Fruit fly (Drosophila melanogaster): ENCODE data around the gene CG5274.

CG5274 gene

DNA sequence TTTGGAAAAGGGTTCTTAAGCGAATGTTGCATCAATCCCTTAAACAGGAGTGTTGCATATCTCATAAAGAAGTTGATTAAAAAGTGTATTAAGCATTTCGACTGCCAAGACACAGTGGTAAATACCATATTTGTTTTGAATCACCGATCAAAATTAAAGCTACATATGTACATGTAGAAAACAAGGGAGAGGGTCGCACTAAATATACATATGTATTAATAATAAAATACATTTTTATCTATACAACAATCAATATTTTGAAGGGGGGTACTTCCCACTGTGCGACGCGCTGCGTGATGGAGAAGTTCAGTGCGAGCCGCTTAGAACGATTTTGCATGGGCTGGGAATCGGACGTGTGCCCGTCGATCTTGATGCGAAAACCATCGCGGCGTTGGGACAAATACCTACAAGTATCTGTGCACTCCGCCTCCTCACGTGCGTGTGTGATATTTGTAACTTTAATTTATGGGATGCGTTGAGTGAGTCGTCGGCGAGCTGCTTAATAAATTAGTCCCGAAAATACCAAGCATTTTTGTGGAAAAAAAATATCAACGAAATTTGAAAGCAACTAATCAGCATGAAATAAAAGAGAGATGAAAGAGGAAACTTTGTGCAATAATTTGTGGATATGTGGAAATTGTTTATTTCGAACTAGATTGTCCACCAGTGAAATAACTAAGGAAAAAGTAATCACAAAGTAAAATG lies 17.5 kb upstream of the CG5274 start (continued):
- peak; percentile 84 for TF ChIP-seq caup (GFP tag; optimal IDR thresholded peaks at IDR 0.05; ENCODE audit: severe bottlenecking)
- TF ChIP-seq sima (GFP tag; optimal IDR thresholded peaks at IDR 0.05), result no peak
- peak; percentile 91 for TF ChIP-seq ranshi (GFP tag; IDR thresholded peaks at IDR 0.05)
- peak; percentile 43 for TF ChIP-seq CG15696 (tag; optimal IDR thresholded peaks at IDR 0.05)
- TF ChIP-seq phol (tag; optimal IDR thresholded peaks at IDR 0.05), result peak; percentile 83
- TF ChIP-seq Stat92E (GFP tag; optimal IDR thresholded peaks at IDR 0.05), result no peak
- peak; percentile 15 for TF ChIP-seq repo (GFP tag; optimal IDR thresholded peaks at IDR 0.05)
- no peak for TF ChIP-seq pb (GFP tag; optimal IDR thresholded peaks at IDR 0.05)
- TF ChIP-seq HmgZ (tag; optimal IDR thresholded peaks at IDR 0.05), result peak; percentile 74
- TF ChIP-seq Side (GFP tag; optimal IDR thresholded peaks at IDR 0.05), result no peak
- TF ChIP-seq CG11723 (GFP tag; optimal IDR thresholded peaks at IDR 0.05), result peak; percentile 54
- peak; percentile 92 for TF ChIP-seq Awh (GFP tag; IDR thresholded peaks at IDR 0.05)
- peak; percentile 15 for TF ChIP-seq Mes4 (GFP tag; optimal IDR thresholded peaks at IDR 0.05)
- TF ChIP-seq CG6813 (GFP tag; optimal IDR thresholded peaks at IDR 0.05), result peak; percentile 85
- TF ChIP-seq wor (GFP tag; IDR thresholded peaks at IDR 0.05), result peak; percentile 81
- no peak for TF ChIP-seq ato (GFP tag; IDR thresholded peaks at IDR 0.05; ENCODE audit: partially characterized antibody)
- peak; percentile 52 for TF ChIP-seq CG2116 (GFP tag; optimal IDR thresholded peaks at IDR 0.05)
- peak; percentile 74 for TF ChIP-seq org-1 (GFP tag; optimal IDR thresholded peaks at IDR 0.05)
- no peak for TF ChIP-seq NC2α (GFP tag; optimal IDR thresholded peaks at IDR 0.05)
- no peak for TF ChIP-seq pros (GFP tag; optimal IDR thresholded peaks at IDR 0.05)
- TF ChIP-seq ssp (GFP tag; IDR thresholded peaks at IDR 0.05), result peak; percentile 81
- peak; percentile 84 for TF ChIP-seq tap (tag; optimal IDR thresholded peaks at IDR 0.05)
- peak; percentile 88 for TF ChIP-seq Optix (GFP tag; IDR thresholded peaks at IDR 0.05)
- peak; percentile 56 for TF ChIP-seq ems (GFP tag; optimal IDR thresholded peaks at IDR 0.05)
- no peak for TF ChIP-seq pfk (GFP tag; optimal IDR thresholded peaks at IDR 0.05)
- TF ChIP-seq sisA (GFP tag; IDR thresholded peaks at IDR 0.05), result peak; percentile 89
- no peak for TF ChIP-seq fd102C (GFP tag; optimal IDR thresholded peaks at IDR 0.05)
- TF ChIP-seq CG6765 (GFP tag; optimal IDR thresholded peaks at IDR 0.05), result peak; percentile 65
- TF ChIP-seq CG1647 (GFP tag; optimal IDR thresholded peaks at IDR 0.05), result no peak
- peak; percentile 30; the same call in 1 of the 2 replicates for TF ChIP-seq Dip2 (GFP tag; IDR thresholded peaks at IDR 0.05)
- peak; percentile 84 for TF ChIP-seq CG4730 (GFP tag; IDR thresholded peaks at IDR 0.05)
- TF ChIP-seq MBD-R2 (GFP tag; IDR thresholded peaks at IDR 0.05), result peak; percentile 80
- peak; percentile 86 for TF ChIP-seq sim (GFP tag; IDR thresholded peaks at IDR 0.05)
- TF ChIP-seq CG4820 (GFP tag; optimal IDR thresholded peaks at IDR 0.05), result peak; percentile 80
- TF ChIP-seq CG30403 (GFP tag; optimal IDR thresholded peaks at IDR 0.05), result peak; percentile 86
- TF ChIP-seq CG10274 (GFP tag; optimal IDR thresholded peaks at IDR 0.05), result peak; percentile 52
- TF ChIP-seq CG34422 (GFP tag; IDR thresholded peaks at IDR 0.05), result peak; percentile 94
- TF ChIP-seq CG11247 (GFP tag; IDR thresholded peaks at IDR 0.05), result peak; percentile 85
- peak; percentile 29 for TF ChIP-seq Bteb2 (GFP tag; optimal IDR thresholded peaks at IDR 0.05)
- peak; percentile 40 for TF ChIP-seq Camta (GFP tag; optimal IDR thresholded peaks at IDR 0.05)
- TF ChIP-seq ap (GFP tag; IDR thresholded peaks at IDR 0.05), result peak; percentile 84
- TF ChIP-seq BtbVII (GFP tag; optimal IDR thresholded peaks at IDR 0.05), result peak; percentile 84
- TF ChIP-seq CG9437 (GFP tag; optimal IDR thresholded peaks at IDR 0.05), result peak; percentile 82
- no peak for TF ChIP-seq prd (optimal IDR thresholded peaks at IDR 0.05)
- TF ChIP-seq prd (GFP tag; IDR thresholded peaks at IDR 0.05), result peak; percentile 94
- TF ChIP-seq CG14965 (GFP tag; optimal IDR thresholded peaks at IDR 0.05; ENCODE audit: borderline replicate concordance), result no peak
- peak; percentile 52; the same call in 1 of the 3 replicates for TF ChIP-seq sr (GFP tag; IDR thresholded peaks at IDR 0.05)
- TF ChIP-seq CG12299 (tag; optimal IDR thresholded peaks at IDR 0.05), result peak; percentile 40
- TF ChIP-seq CG4707 (GFP tag; optimal IDR thresholded peaks at IDR 0.05), result peak; percentile 66
- peak; percentile 85 for TF ChIP-seq Max (GFP tag; optimal IDR thresholded peaks at IDR 0.05)

Data from whole organism, embryonic.